Fruit fly (Drosophila melanogaster): ENCODE results near the gene CDase.
A peak's percentile ranks its signal among the peaks of the same experiment; 100 is the strongest.

dm6 chr3R:30465775-30466494, 6.6 kb downstream of the CDase start, which contains the start of gene PH4alphaEFB:
- no peak for TF ChIP-seq rgr (GFP tag; optimal IDR thresholded peaks at IDR 0.05)
- no peak for TF ChIP-seq Hr78 (GFP tag; optimal IDR thresholded peaks at IDR 0.05)
- no peak for TF ChIP-seq Abd-B (GFP tag; optimal IDR thresholded peaks at IDR 0.05)
- no peak for TF ChIP-seq jim (GFP tag; optimal IDR thresholded peaks at IDR 0.05)
- no peak for TF ChIP-seq foxo (GFP tag; optimal IDR thresholded peaks at IDR 0.05)
- no peak for TF ChIP-seq h (GFP tag; optimal IDR thresholded peaks at IDR 0.05)
- no peak for TF ChIP-seq ey (GFP tag; optimal IDR thresholded peaks at IDR 0.05)
- TF ChIP-seq dmrt93B (GFP tag; optimal IDR thresholded peaks at IDR 0.05), result no peak
- peak; percentile 31 for TF ChIP-seq Vsx2 (GFP tag; optimal IDR thresholded peaks at IDR 0.05; ENCODE audit: partially characterized antibody)
- TF ChIP-seq fru (GFP tag; optimal IDR thresholded peaks at IDR 0.05), result no peak
